Fruit fly (Drosophila melanogaster) whole organism, larva: ENCODE measurements around the gene CG32500.

Source experiments
- noc ChIP-seq: fragments of 200-800 bp; sonication (Bioruptor generic); optimal IDR thresholded peaks from 3 replicates; lab custom pipeline; 2019; ENCODE audit warnings: missing biosample characterization, mild to moderate bottlenecking, missing genetic modification characterization, moderate library complexity

CG32500 gene

DNA sequence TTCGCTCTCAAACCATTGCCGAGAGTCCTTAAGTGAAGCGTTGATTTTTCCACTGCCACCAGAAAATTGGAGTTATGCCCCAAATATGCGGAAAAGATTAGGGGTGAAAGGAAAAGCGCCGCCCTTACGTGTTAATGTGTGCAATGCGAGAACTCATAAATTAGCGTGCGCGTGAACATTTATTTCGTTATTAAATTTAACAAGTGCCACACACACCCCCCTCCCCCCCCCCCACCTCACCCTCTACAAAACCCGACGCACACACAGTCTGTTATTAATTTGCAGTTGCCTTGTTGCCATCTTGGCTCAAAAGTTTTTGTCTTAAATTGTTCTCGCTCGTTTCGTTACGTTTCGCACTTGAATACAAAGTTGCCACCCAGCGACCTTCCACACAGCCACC is 35.5 kb downstream of the CG32500 start:
- TF ChIP-seq noc = no peak
